Worm (Caenorhabditis elegans): ENCODE results near the gene srd-19.

- TF ChIP-seq lsy-2 (tag; optimal IDR thresholded peaks at IDR 0.05) (no peak), elt-3 (tag; optimal IDR thresholded peaks at IDR 0.05) (no peak), unc-62 (GFP tag; optimal IDR thresholded peaks at IDR 0.05) (no peak), blmp-1 (tag; optimal IDR thresholded peaks at IDR 0.05) (no peak), mep-1 (tag; optimal IDR thresholded peaks at IDR 0.05) (no peak), mab-5 (tag; optimal IDR thresholded peaks at IDR 0.05) (no peak), ztf-11 (tag; optimal IDR thresholded peaks at IDR 0.05) (no peak), ham-2 (GFP tag; optimal IDR thresholded peaks at IDR 0.05) (no peak), nhr-76 (tag; optimal IDR thresholded peaks at IDR 0.05) (no peak), elt-1 (tag; optimal IDR thresholded peaks at IDR 0.05; ENCODE audit: borderline replicate concordance, insufficient read depth) (no peak), pha-4 (tag; optimal IDR thresholded peaks at IDR 0.05) (no peak)
These were observed at the start of gene srd-19 for ce11 chrV:13428660-13429059.
